Worm (Caenorhabditis elegans): ENCODE data around the gene cit-1.2.
A peak's percentile ranks its signal among the peaks of the same experiment; 100 is the strongest.

DNA sequence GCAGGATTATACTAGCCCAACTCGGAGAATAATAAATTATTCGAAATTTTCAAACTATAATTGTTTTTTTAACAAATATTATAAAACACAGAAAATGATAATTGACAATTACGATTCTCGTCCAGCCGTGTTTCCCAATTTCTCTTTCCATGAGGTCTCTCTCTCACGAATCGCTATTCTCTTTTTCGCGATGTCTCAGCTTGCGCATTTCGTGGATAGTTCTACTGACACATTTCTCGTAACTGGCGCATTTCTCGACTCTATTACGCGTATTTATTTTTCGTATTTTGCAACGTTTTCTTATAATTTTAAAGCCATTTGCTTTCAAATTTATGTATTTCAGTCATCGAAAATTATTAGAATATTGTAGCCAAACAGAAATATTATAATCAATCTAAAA, 33.2 kb downstream of the cit-1.2 start:
- TF ChIP-seq F22D6.2 (tag; optimal IDR thresholded peaks at IDR 0.05) (peak; percentile 88), ztf-18 (tag; optimal IDR thresholded peaks at IDR 0.05) (peak; percentile 100)

Measured in whole organism, young adult.